Fruit fly (Drosophila melanogaster) whole organism, adult: ENCODE results near the gene Snapin.

ENCODE experiments used
- Hr96 ChIP-seq: fragments of 200-800 bp; sonication (Bioruptor generic); optimal IDR thresholded peaks from 2 replicates; lab custom pipeline; 2016; ENCODE audit warnings: missing biosample characterization, missing genetic modification characterization
- bab1 ChIP-seq: fragments of 200-800 bp; sonication (Bioruptor generic); optimal IDR thresholded peaks from 3 replicates; lab custom pipeline; 2019; ENCODE audit warnings: missing biosample characterization, mild to moderate bottlenecking, missing genetic modification characterization, moderate library complexity

- TF ChIP-seq bab1 (GFP tag; lab: Kevin White, UChicago) (peak; percentile 91), Hr96 (peak; percentile 87)
These were observed 6.3 kb upstream of the Snapin start, which contains the start of the genes Snx21 and aph-1 for dm6 chr2L:2765659-2766373.
